Worm (Caenorhabditis elegans) whole organism, L1 larva: Measurements from ENCODE around the gene T09F5.1.

Experiments
- F16B12.6 ChIP-seq: fragments of 150-350 bp; optimal IDR thresholded peaks from 2 replicates; lab custom pipeline; 2014; ENCODE audit warnings: missing biosample characterization, missing genetic modification characterization
- aha-1 ChIP-seq: fragments of 150-350 bp; optimal IDR thresholded peaks from 2 replicates; lab custom pipeline; 2014; ENCODE audit warnings: missing biosample characterization, missing genetic modification characterization
- aly-2 ChIP-seq: fragments of 150-350 bp; optimal IDR thresholded peaks from 2 replicates; lab custom pipeline; 2014; ENCODE audit warnings: missing biosample characterization, missing genetic modification characterization
- ama-1 ChIP-seq: fragments of 150-350 bp; optimal IDR thresholded peaks from 2 replicates; lab custom pipeline; 2014
- blmp-1 ChIP-seq: fragments of 150-350 bp; optimal IDR thresholded peaks from 2 replicates; lab custom pipeline; 2014; ENCODE audit warnings: missing biosample characterization, missing genetic modification characterization
- ceh-63 ChIP-seq: fragments of 200-800 bp; sonication (Bioruptor generic); optimal IDR thresholded peaks from 2 replicates; lab custom pipeline; 2018; ENCODE audit warnings: mild to moderate bottlenecking, missing genetic modification characterization, missing compliant biosample characterization
- ceh-8 ChIP-seq: fragments of 200-800 bp; sonication (Bioruptor generic); optimal IDR thresholded peaks from 2 replicates; lab custom pipeline; 2018; ENCODE audit warnings: mild to moderate bottlenecking, missing genetic modification characterization, moderate library complexity, missing compliant biosample characterization
- ceh-82 ChIP-seq, 3 experiments: fragments of 150-350 bp in 1 of 3; sonication (generic microtip) in 2 of 3; optimal IDR thresholded peaks; 2 replicates each; lab custom pipeline; 2014 to 2017; ENCODE audit warnings: missing biosample characterization in 3 of 3, missing genetic modification characterization in 3 of 3
- ceh-88 ChIP-seq: fragments of 200-800 bp; sonication (Bioruptor generic); IDR thresholded peaks from 2 replicates; pipeline ENCODE4 v1.3.6; 2022; ENCODE audit warnings: missing genetic modification characterization, missing compliant biosample characterization
- ceh-90 ChIP-seq: sonication (generic microtip); optimal IDR thresholded peaks from 2 replicates; lab custom pipeline; 2016; ENCODE audit warnings: missing genetic modification characterization, missing compliant biosample characterization
- ces-1 ChIP-seq: fragments of 150-350 bp; optimal IDR thresholded peaks from 2 replicates; lab custom pipeline; 2014; ENCODE audit warnings: missing biosample characterization, missing genetic modification reagents, missing genetic modification characterization
- efl-1 ChIP-seq, 4 experiments: fragments of 150-350 bp; optimal IDR thresholded peaks in 3 of 4; peaks in 1 of 4; 1 replicate in 1 of 4; 2 replicates in 3 of 4; lab custom pipeline; 2014; ENCODE audit warnings: missing biosample characterization in 2 of 4, missing genetic modification characterization in 2 of 4, missing genetic modification reagents in 2 of 4
- ets-5 ChIP-seq: fragments of 200-800 bp; sonication (Bioruptor generic); IDR thresholded peaks from 2 replicates; pipeline ENCODE4 v1.3.6; 2022; ENCODE audit warnings: missing genetic modification characterization, missing compliant biosample characterization
- fkh-10 ChIP-seq: sonication (generic microtip); optimal IDR thresholded peaks from 2 replicates; lab custom pipeline; 2017; ENCODE audit warnings: missing biosample characterization, missing genetic modification reagents, missing genetic modification characterization
- fkh-4 ChIP-seq: sonication (generic microtip); optimal IDR thresholded peaks from 2 replicates; lab custom pipeline; 2016; ENCODE audit warnings: missing compliant biosample characterization, missing genetic modification characterization, borderline replicate concordance
- fkh-8 ChIP-seq: sonication (generic microtip); optimal IDR thresholded peaks from 2 replicates; lab custom pipeline; 2016; ENCODE audit warnings: mild to moderate bottlenecking, missing genetic modification characterization, missing compliant biosample characterization
- fos-1 ChIP-seq: fragments of 150-350 bp; optimal IDR thresholded peaks from 2 replicates; lab custom pipeline; 2014; ENCODE audit warnings: missing biosample characterization, missing genetic modification characterization
- irx-1 ChIP-seq: sonication (generic microtip); optimal IDR thresholded peaks from 2 replicates; lab custom pipeline; 2016; ENCODE audit warnings: missing genetic modification characterization, missing compliant biosample characterization
- jun-1 ChIP-seq: fragments of 150-350 bp; optimal IDR thresholded peaks from 2 replicates; lab custom pipeline; 2014; ENCODE audit warnings: missing biosample characterization, missing genetic modification reagents, missing genetic modification characterization
- lin-13 ChIP-seq: fragments of 150-350 bp; optimal IDR thresholded peaks from 2 replicates; lab custom pipeline; 2014; ENCODE audit warnings: missing biosample characterization, missing genetic modification reagents, missing genetic modification characterization
- lin-14 ChIP-seq: fragments of 200-800 bp; sonication (Bioruptor generic); optimal IDR thresholded peaks from 2 replicates; lab custom pipeline; 2018; ENCODE audit warnings: mild to moderate bottlenecking, missing genetic modification characterization, moderate library complexity, missing compliant biosample characterization
- lin-35 ChIP-seq, 2 experiments: fragments of 150-350 bp; optimal IDR thresholded peaks; 2 replicates each; lab custom pipeline; 2014; ENCODE audit warnings: missing biosample characterization in 2 of 2, missing genetic modification characterization in 2 of 2, missing genetic modification reagents in 2 of 2
- lin-39 ChIP-seq: fragments of 150-350 bp; optimal IDR thresholded peaks from 2 replicates; lab custom pipeline; 2014; ENCODE audit warnings: missing biosample characterization, missing genetic modification reagents, missing genetic modification characterization
- lir-3 ChIP-seq: sonication (generic microtip); optimal IDR thresholded peaks from 2 replicates; lab custom pipeline; 2016; ENCODE audit warnings: mild to moderate bottlenecking, missing genetic modification characterization, moderate library complexity, missing compliant biosample characterization; ENCODE audit not compliant: poor library complexity
- mab-9 ChIP-seq: fragments of 200-800 bp; sonication (Bioruptor generic); IDR thresholded peaks from 2 replicates; pipeline ENCODE4 v1.3.6; 2022; ENCODE audit warnings: missing genetic modification reagents, missing genetic modification characterization, missing compliant biosample characterization
- nhr-20 ChIP-seq: sonication (generic microtip); optimal IDR thresholded peaks from 2 replicates; lab custom pipeline; 2016; ENCODE audit warnings: mild to moderate bottlenecking, missing genetic modification characterization, missing compliant biosample characterization
- nhr-28 ChIP-seq: fragments of 150-350 bp; optimal IDR thresholded peaks from 2 replicates; lab custom pipeline; 2014; ENCODE audit warnings: missing biosample characterization, missing genetic modification characterization
- nhr-47 ChIP-seq: sonication (generic microtip); optimal IDR thresholded peaks from 2 replicates; lab custom pipeline; 2016; ENCODE audit warnings: mild to moderate bottlenecking, missing genetic modification characterization, moderate library complexity, missing compliant biosample characterization
- nhr-71 ChIP-seq: sonication (generic microtip); optimal IDR thresholded peaks from 2 replicates; lab custom pipeline; 2016; ENCODE audit warnings: mild to moderate bottlenecking, missing genetic modification characterization, moderate library complexity, missing compliant biosample characterization
- nhr-76 ChIP-seq: sonication (generic microtip); optimal IDR thresholded peaks from 2 replicates; lab custom pipeline; 2017; ENCODE audit warnings: missing biosample characterization, missing genetic modification characterization
- nhr-90 ChIP-seq: sonication (generic microtip); optimal IDR thresholded peaks from 2 replicates; lab custom pipeline; 2016; ENCODE audit warnings: mild to moderate bottlenecking, missing genetic modification characterization, missing compliant biosample characterization; ENCODE audit not compliant: poor library complexity
- pag-3 ChIP-seq: sonication (generic microtip); optimal IDR thresholded peaks from 2 replicates; lab custom pipeline; 2017; ENCODE audit warnings: missing genetic modification characterization, mild to moderate bottlenecking, missing compliant biosample characterization, antibody characterized with exemption, borderline replicate concordance; ENCODE audit not compliant: insufficient read depth
- rnt-1 ChIP-seq: sonication (generic microtip); optimal IDR thresholded peaks from 2 replicates; lab custom pipeline; 2016; ENCODE audit warnings: mild to moderate bottlenecking, missing genetic modification characterization, moderate library complexity, missing compliant biosample characterization
- skn-1 ChIP-seq: fragments of 150-350 bp; optimal IDR thresholded peaks from 2 replicates; lab custom pipeline; 2014; ENCODE audit warnings: missing biosample characterization, missing genetic modification characterization
- sox-4 ChIP-seq: sonication (generic microtip); optimal IDR thresholded peaks from 2 replicates; lab custom pipeline; 2016; ENCODE audit warnings: missing genetic modification characterization, missing compliant biosample characterization
- sptf-1 ChIP-seq: fragments of 150-350 bp; optimal IDR thresholded peaks from 2 replicates; lab custom pipeline; 2014; ENCODE audit warnings: missing biosample characterization, missing genetic modification characterization
- swsn-7 ChIP-seq: sonication (generic microtip); optimal IDR thresholded peaks from 2 replicates; lab custom pipeline; 2016; ENCODE audit warnings: missing genetic modification characterization, missing compliant biosample characterization
- tlp-1 ChIP-seq: fragments of 150-350 bp; optimal IDR thresholded peaks from 2 replicates; lab custom pipeline; 2014; ENCODE audit warnings: missing biosample characterization, missing genetic modification characterization
- unc-30 ChIP-seq: sonication (generic microtip); optimal IDR thresholded peaks from 2 replicates; lab custom pipeline; 2017; ENCODE audit warnings: missing biosample characterization, missing genetic modification characterization
- unc-98 ChIP-seq: fragments of 200-800 bp; sonication (Bioruptor generic); IDR thresholded peaks from 2 replicates; pipeline ENCODE4 v1.3.6; 2022; ENCODE audit warnings: missing genetic modification characterization, missing compliant biosample characterization
- xbp-1 ChIP-seq: sonication (generic microtip); optimal IDR thresholded peaks from 2 replicates; lab custom pipeline; 2016; ENCODE audit warnings: missing genetic modification characterization, missing compliant biosample characterization
- ztf-11 ChIP-seq, 2 experiments: sonication (generic microtip); optimal IDR thresholded peaks; 2 replicates each; lab custom pipeline; 2016 to 2017; ENCODE audit warnings: missing genetic modification characterization in 2 of 2, missing biosample characterization in 1 of 2, missing compliant biosample characterization in 1 of 2
- ztf-4 ChIP-seq: fragments of 150-350 bp; optimal IDR thresholded peaks from 2 replicates; lab custom pipeline; 2014; ENCODE audit warnings: missing biosample characterization, missing genetic modification characterization

The T09F5.1 gene

ce11 chrV:15150176-15150575, 1.3 kb downstream of the T09F5.1 start:
- no peak for TF ChIP-seq nhr-20 (tag; lab: Kevin White, UChicago)
- TF ChIP-seq sptf-1 (tag; lab: Kevin White, UChicago), result no peak
- no peak for TF ChIP-seq lir-3 (tag; lab: Kevin White, UChicago)
- no peak for TF ChIP-seq lin-35 (GFP tag; optimal IDR thresholded peaks at IDR 0.05; lab: Kevin White, UChicago)
- no peak for TF ChIP-seq ces-1 (GFP tag; lab: Kevin White, UChicago)
- TF ChIP-seq jun-1 (tag; lab: Kevin White, UChicago), result no peak
- no peak for TF ChIP-seq unc-30 (tag; lab: Kevin White, UChicago)
- no peak for TF ChIP-seq unc-98 (GFP tag; lab: Robert Waterston, UW)
- no peak for TF ChIP-seq nhr-71
- TF ChIP-seq mab-9, result no peak
- no peak for TF ChIP-seq F16B12.6
- TF ChIP-seq fos-1 (tag; lab: Kevin White, UChicago), result no peak
- no peak for TF ChIP-seq aly-2 (tag; lab: Kevin White, UChicago)
- TF ChIP-seq nhr-76 (tag; lab: Kevin White, UChicago), result no peak

- TF ChIP-seq fkh-10 (GFP tag; lab: Kevin White, UChicago), result no peak
- TF ChIP-seq nhr-47 (tag; lab: Kevin White, UChicago), result no peak
- TF ChIP-seq pag-3 (tag; lab: Kevin White, UChicago), result no peak
- TF ChIP-seq nhr-28, result no peak
- no peak for TF ChIP-seq swsn-7 (tag; lab: Kevin White, UChicago)
- no peak for TF ChIP-seq aha-1 (tag; lab: Kevin White, UChicago)
- TF ChIP-seq skn-1 (tag; lab: Kevin White, UChicago), result no peak
- TF ChIP-seq rnt-1 (tag; lab: Kevin White, UChicago), result no peak
- TF ChIP-seq lin-39, result no peak
- no peak for TF ChIP-seq ceh-63 (GFP tag; lab: Kevin White, UChicago)
- no peak for TF ChIP-seq blmp-1 (tag; lab: Kevin White, UChicago)
- TF ChIP-seq, all 84 proteins: peak for 0
Observed at ce11 chrV:15150661-15151060, 1.8 kb downstream of the T09F5.1 start, which contains the start of gene T09F5.2. Gene T09F5.2 (plus strand): TSS chrV:15150961.

ce11 chrV:15152010-15152409, 3.1 kb downstream of the T09F5.1 start:
- no peak for TF ChIP-seq rnt-1 (tag; lab: Kevin White, UChicago)
- TF ChIP-seq efl-1 (optimal IDR thresholded peaks at IDR 0.05; lab: Kevin White, UChicago), result no peak
- peak in 1 of 2 experiments; percentile 72 for TF ChIP-seq efl-1 (GFP tag; optimal IDR thresholded peaks at IDR 0.05 in 1 of 2; lab: Kevin White, UChicago)

- TF ChIP-seq fkh-4 (no peak), efl-1 (optimal IDR thresholded peaks at IDR 0.05; lab: Kevin White, UChicago) (no peak), efl-1 (GFP tag; optimal IDR thresholded peaks at IDR 0.05 in 1 of 2; lab: Kevin White, UChicago) (peak in 1 of 2 experiments; percentile 40)
- TF ChIP-seq, all 84 proteins: peak for 1
Observed at ce11 chrV:15153277-15153676, 4.4 kb downstream of the T09F5.1 start, which contains the start of gene srh-55. Gene srh-55 (plus strand): TSS chrV:15153577.

ce11 chrV:15156504-15156903, 7.6 kb downstream of the T09F5.1 start:
- TF ChIP-seq lin-14 (GFP tag; lab: Kevin White, UChicago) (no peak), ceh-8 (GFP tag; lab: Kevin White, UChicago) (no peak), ets-5 (GFP tag; lab: Robert Waterston, UW) (no peak), nhr-20 (tag; lab: Kevin White, UChicago) (no peak), aha-1 (tag; lab: Kevin White, UChicago) (no peak), aly-2 (tag; lab: Kevin White, UChicago) (no peak), xbp-1 (tag; lab: Kevin White, UChicago) (no peak), ceh-63 (GFP tag; lab: Kevin White, UChicago) (no peak), fkh-8 (tag; lab: Kevin White, UChicago) (no peak), ama-1 (lab: Kevin White, UChicago) (no peak), ceh-88 (GFP tag; lab: Robert Waterston, UW) (no peak), irx-1 (no peak), ceh-90 (tag; lab: Kevin White, UChicago) (no peak), lin-13 (GFP tag; lab: Kevin White, UChicago) (no peak), ztf-4 (tag; lab: Kevin White, UChicago) (no peak), ztf-11 (tag; optimal IDR thresholded peaks at IDR 0.05; lab: Kevin White, UChicago) (no peak), tlp-1 (tag; lab: Kevin White, UChicago) (no peak), ceh-82 (tag; optimal IDR thresholded peaks at IDR 0.05; lab: Kevin White, UChicago) (no peak), sox-4 (tag; lab: Kevin White, UChicago) (no peak), nhr-90 (no peak)
